Fruit fly (Drosophila melanogaster) whole organism, pupa: Measurements from ENCODE around the gene abs.

Experiments
- CG10348 ChIP-seq: fragments of 200-800 bp; sonication (Bioruptor generic); IDR thresholded peaks from 2 replicates; pipeline ENCODE4 v1.3.6; 2022; ENCODE audit warnings: missing biosample characterization, missing genetic modification characterization
- CG12605 ChIP-seq: fragments of 200-800 bp; sonication (Bioruptor generic); IDR thresholded peaks from 2 replicates; pipeline ENCODE4 v1.3.6; 2022; ENCODE audit warnings: missing biosample characterization, missing genetic modification characterization
- CG13204 ChIP-seq: fragments of 200-800 bp; sonication (Bioruptor generic); optimal IDR thresholded peaks from 2 replicates; lab custom pipeline; 2018; ENCODE audit warnings: missing biosample characterization, mild to moderate bottlenecking, missing genetic modification characterization, moderate library complexity
- CG14655 ChIP-seq: fragments of 200-800 bp; sonication (Bioruptor generic); optimal IDR thresholded peaks from 3 replicates; lab custom pipeline; 2017; ENCODE audit warnings: mild to moderate bottlenecking, missing biosample characterization, missing genetic modification reagents, missing genetic modification characterization
- CG15710 ChIP-seq: fragments of 200-800 bp; sonication (Bioruptor generic); optimal IDR thresholded peaks from 2 replicates; lab custom pipeline; 2018; ENCODE audit warnings: missing biosample characterization, mild to moderate bottlenecking, missing genetic modification characterization, moderate library complexity
- CG17806 ChIP-seq: fragments of 200-800 bp; sonication (Bioruptor generic); optimal IDR thresholded peaks from 2 replicates; lab custom pipeline; 2018; ENCODE audit warnings: missing biosample characterization, mild to moderate bottlenecking, missing genetic modification characterization, moderate library complexity
- CG32121 ChIP-seq: fragments of 200-800 bp; sonication (Bioruptor generic); IDR thresholded peaks from 2 replicates; pipeline ENCODE4 v1.3.6; 2022; ENCODE audit warnings: missing biosample characterization, missing genetic modification characterization
- CG34367 ChIP-seq: fragments of 200-800 bp; sonication (Bioruptor generic); optimal IDR thresholded peaks from 2 replicates; lab custom pipeline; 2018; ENCODE audit warnings: missing biosample characterization, mild to moderate bottlenecking, missing genetic modification characterization
- CG4496 ChIP-seq: fragments of 200-800 bp; sonication (Bioruptor generic); IDR thresholded peaks from 3 replicates; pipeline ENCODE4 v1.3.6; 2022; ENCODE audit warnings: missing biosample characterization, missing genetic modification characterization
- CG8159 ChIP-seq: fragments of 200-800 bp; sonication (Bioruptor generic); optimal IDR thresholded peaks from 3 replicates; lab custom pipeline; 2018; ENCODE audit warnings: missing biosample characterization, mild to moderate bottlenecking, missing genetic modification characterization, moderate library complexity
- CG8301 ChIP-seq: fragments of 200-800 bp; sonication (Bioruptor generic); optimal IDR thresholded peaks from 2 replicates; lab custom pipeline; 2018; ENCODE audit warnings: missing biosample characterization, mild to moderate bottlenecking, missing genetic modification characterization
- CG9948 ChIP-seq: fragments of 200-800 bp; sonication (Bioruptor generic); optimal IDR thresholded peaks from 2 replicates; lab custom pipeline; 2018; ENCODE audit warnings: missing biosample characterization, mild to moderate bottlenecking, missing genetic modification characterization, moderate library complexity
- D1 ChIP-seq: fragments of 200-800 bp; sonication (Bioruptor generic); optimal IDR thresholded peaks from 2 replicates; lab custom pipeline; 2018; ENCODE audit warnings: missing biosample characterization, mild to moderate bottlenecking, missing genetic modification characterization, moderate library complexity
- EcR ChIP-seq: fragments of 200-800 bp; sonication (Bioruptor generic); optimal IDR thresholded peaks from 3 replicates; lab custom pipeline; 2019; ENCODE audit warnings: missing biosample characterization, missing genetic modification characterization, mild to moderate bottlenecking, moderate library complexity, missing genetic modification reagents
- Ets98B ChIP-seq: fragments of 200-800 bp; sonication (Bioruptor generic); IDR thresholded peaks from 2 replicates; pipeline ENCODE4 v1.3.6; 2022; ENCODE audit warnings: missing biosample characterization, missing genetic modification characterization
- Pif1A ChIP-seq: fragments of 200-800 bp; sonication (Bioruptor generic); optimal IDR thresholded peaks from 3 replicates; lab custom pipeline; 2016; ENCODE audit warnings: missing biosample characterization, missing genetic modification characterization
- Pif1B ChIP-seq: fragments of 200-800 bp; sonication (Bioruptor generic); optimal IDR thresholded peaks from 3 replicates; lab custom pipeline; 2016; ENCODE audit warnings: missing biosample characterization, missing genetic modification characterization
- Snoo ChIP-seq: fragments of 200-800 bp; sonication (Bioruptor generic); optimal IDR thresholded peaks from 3 replicates; lab custom pipeline; 2017; ENCODE audit warnings: missing biosample characterization, mild to moderate bottlenecking, missing genetic modification characterization, inconsistent platforms
- fd96Ca ChIP-seq: fragments of 200-800 bp; sonication (Bioruptor generic); IDR thresholded peaks from 3 replicates; pipeline ENCODE4 v1.3.6; 2022; ENCODE audit warnings: missing biosample characterization, missing genetic modification characterization
- gl ChIP-seq: fragments of 200-800 bp; sonication (Bioruptor generic); optimal IDR thresholded peaks from 2 replicates; lab custom pipeline; 2018; ENCODE audit warnings: missing biosample characterization, mild to moderate bottlenecking, missing genetic modification characterization
- rn ChIP-seq: fragments of 200-800 bp; sonication (Bioruptor generic); IDR thresholded peaks from 2 replicates; pipeline ENCODE4 v1.3.6; 2022; ENCODE audit warnings: missing biosample characterization, missing genetic modification characterization

abs gene

DNA sequence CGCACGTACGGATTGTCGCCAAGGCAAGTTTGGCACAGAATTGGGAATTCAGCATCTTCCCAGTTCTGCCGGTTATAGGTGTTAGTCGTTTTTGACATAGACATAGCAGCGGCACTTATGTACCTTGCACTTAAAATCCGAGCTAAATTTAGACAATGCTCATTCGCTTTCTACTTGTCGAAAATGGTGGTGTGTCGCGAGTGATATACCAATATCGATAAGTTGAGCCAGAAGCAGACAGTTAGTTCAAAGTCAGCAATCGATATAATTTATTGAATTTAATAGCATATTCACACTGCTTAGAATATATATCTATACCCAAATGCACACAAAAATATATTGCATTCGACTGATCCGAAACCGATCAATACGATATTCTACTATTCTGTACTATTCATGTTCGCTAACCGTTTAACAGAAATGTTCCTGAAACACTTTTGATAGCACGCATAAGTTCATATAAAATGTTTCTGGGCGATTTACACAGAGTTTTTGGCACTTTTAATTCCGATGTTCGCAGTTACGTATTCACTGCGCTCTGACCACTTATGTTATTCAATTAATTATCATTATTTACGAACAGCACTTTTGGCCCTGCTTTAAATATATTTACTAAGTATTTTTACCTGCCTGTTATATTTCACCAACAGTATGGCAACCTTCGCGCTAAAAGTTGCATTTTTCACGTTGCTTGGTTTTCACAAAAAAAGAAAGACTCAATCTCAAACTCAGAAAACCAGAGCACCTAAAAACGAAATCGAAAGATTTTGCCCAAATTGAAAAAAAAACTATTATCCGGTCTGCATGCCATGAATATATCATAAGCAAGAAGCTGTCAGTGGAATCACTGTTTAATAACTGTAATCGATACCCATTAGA is 469 bp upstream of the abs start, which contains the start of gene CG14641:
TSS of gene CG14641 (minus strand) at position 204 of the 879 bp plus-strand sequence.
- no peak for TF ChIP-seq Ets98B (GFP tag; lab: Robert Waterston, UW)
- TF ChIP-seq CG12605 (GFP tag; lab: Robert Waterston, UW), result no peak
- no peak for TF ChIP-seq CG13204
- no peak for TF ChIP-seq fd96Ca (GFP tag; lab: Robert Waterston, UW)
- TF ChIP-seq CG15710 (tag; lab: Kevin White, UChicago), result peak; percentile 6
- TF ChIP-seq CG34367 (tag; lab: Kevin White, UChicago), result no peak
- TF ChIP-seq CG8159 (tag; lab: Kevin White, UChicago), result peak; percentile 1

dm6 chr3R:4234991-4235553 is 2.2 kb downstream of the abs start, which contains the start of gene Gel:
Gene Gel, plus strand, starts transcription at chr3R:4235217.
- no peak for TF ChIP-seq CG15710 (tag; lab: Kevin White, UChicago)
- TF ChIP-seq CG32121 (GFP tag; lab: Robert Waterston, UW), result no peak
- no peak for TF ChIP-seq CG8301
- TF ChIP-seq CG4496 (GFP tag; lab: Robert Waterston, UW), result no peak
- TF ChIP-seq D1 (tag; lab: Kevin White, UChicago), result no peak
- no peak for TF ChIP-seq CG10348

DNA sequence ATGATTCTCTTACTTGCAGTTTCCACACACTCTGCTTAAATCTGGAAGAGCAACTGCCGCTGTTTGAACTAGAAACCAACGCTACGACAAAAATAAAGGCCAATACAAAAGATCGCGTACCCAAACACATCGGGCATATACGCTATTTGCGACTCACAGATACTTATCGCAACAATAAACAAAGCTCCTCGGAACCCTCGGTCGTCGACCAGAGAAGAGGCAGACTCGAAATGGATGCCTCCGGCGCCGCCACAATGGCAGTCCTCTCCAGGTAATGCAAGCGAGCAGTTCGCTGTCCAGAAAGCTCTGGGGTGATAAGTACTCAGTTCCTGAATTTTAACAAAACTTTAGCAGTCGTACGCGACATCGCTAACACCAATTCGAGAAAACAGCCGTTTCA is 3.7 kb downstream of the abs start:
- TF ChIP-seq Pif1B (GFP tag; lab: Kevin White, UChicago) (peak; percentile 38), D1 (tag; lab: Kevin White, UChicago) (no peak), CG14655 (GFP tag; lab: Kevin White, UChicago) (no peak), CG34367 (tag; lab: Kevin White, UChicago) (no peak), gl (tag; lab: Kevin White, UChicago) (peak; percentile 38), CG12605 (GFP tag; lab: Robert Waterston, UW) (0 out of 2 replicates have a peak, but pooled peaks have one; percentile 24), Ets98B (GFP tag; lab: Robert Waterston, UW) (peak; percentile 48), Snoo (tag; lab: Kevin White, UChicago) (no peak), CG10348 (no peak), CG17806 (tag; lab: Kevin White, UChicago) (no peak), CG8159 (tag; lab: Kevin White, UChicago) (no peak), CG9948 (no peak), Pif1A (no peak), EcR (GFP tag; lab: Kevin White, UChicago) (peak; percentile 94), fd96Ca (GFP tag; lab: Robert Waterston, UW) (peak; percentile 11; the same call in 1 of the 3 replicates), CG4496 (GFP tag; lab: Robert Waterston, UW) (0 out of 3 replicates have a peak, but pooled peaks have one; percentile 42), CG15710 (tag; lab: Kevin White, UChicago) (no peak), CG32121 (GFP tag; lab: Robert Waterston, UW) (no peak), CG13204 (no peak), CG8301 (no peak), rn (GFP tag; lab: Robert Waterston, UW) (no peak)
- TF ChIP-seq, all 21 proteins: peak for 7

DNA sequence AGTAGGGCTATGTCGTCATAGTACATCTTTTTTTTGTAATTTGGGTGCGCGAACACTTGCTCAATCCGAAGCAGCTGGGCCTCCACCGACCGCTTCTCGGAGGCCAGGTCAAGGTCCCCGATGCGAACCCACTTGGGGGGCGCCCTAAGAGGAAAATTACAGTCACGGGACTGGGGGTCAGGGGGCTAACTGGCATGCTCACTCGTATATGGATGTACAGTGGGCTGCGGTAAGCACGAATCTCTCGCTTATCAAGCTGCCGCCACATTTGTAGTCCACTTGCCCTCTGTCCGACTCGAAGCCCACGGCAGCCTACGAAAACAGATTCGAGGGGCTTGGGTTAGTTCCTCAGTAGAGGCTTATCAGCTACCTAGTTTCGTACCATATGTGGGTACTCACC is 8.9 kb downstream of the abs start:
- TF ChIP-seq Pif1B (GFP tag; lab: Kevin White, UChicago), result no peak
- no peak for TF ChIP-seq CG32121 (GFP tag; lab: Robert Waterston, UW)
- TF ChIP-seq Ets98B (GFP tag; lab: Robert Waterston, UW), result no peak
- TF ChIP-seq CG10348, result no peak
- no peak for TF ChIP-seq rn (GFP tag; lab: Robert Waterston, UW)
- no peak for TF ChIP-seq CG34367 (tag; lab: Kevin White, UChicago)
- no peak for TF ChIP-seq gl (tag; lab: Kevin White, UChicago)
- TF ChIP-seq Pif1A, result no peak
- TF ChIP-seq CG4496 (GFP tag; lab: Robert Waterston, UW), result no peak
- TF ChIP-seq CG9948, result no peak
- no peak for TF ChIP-seq CG15710 (tag; lab: Kevin White, UChicago)
- no peak for TF ChIP-seq EcR (GFP tag; lab: Kevin White, UChicago)
- no peak for TF ChIP-seq CG8301
- no peak for TF ChIP-seq Snoo (tag; lab: Kevin White, UChicago)
- TF ChIP-seq CG13204, result no peak
- no peak for TF ChIP-seq D1 (tag; lab: Kevin White, UChicago)

DNA sequence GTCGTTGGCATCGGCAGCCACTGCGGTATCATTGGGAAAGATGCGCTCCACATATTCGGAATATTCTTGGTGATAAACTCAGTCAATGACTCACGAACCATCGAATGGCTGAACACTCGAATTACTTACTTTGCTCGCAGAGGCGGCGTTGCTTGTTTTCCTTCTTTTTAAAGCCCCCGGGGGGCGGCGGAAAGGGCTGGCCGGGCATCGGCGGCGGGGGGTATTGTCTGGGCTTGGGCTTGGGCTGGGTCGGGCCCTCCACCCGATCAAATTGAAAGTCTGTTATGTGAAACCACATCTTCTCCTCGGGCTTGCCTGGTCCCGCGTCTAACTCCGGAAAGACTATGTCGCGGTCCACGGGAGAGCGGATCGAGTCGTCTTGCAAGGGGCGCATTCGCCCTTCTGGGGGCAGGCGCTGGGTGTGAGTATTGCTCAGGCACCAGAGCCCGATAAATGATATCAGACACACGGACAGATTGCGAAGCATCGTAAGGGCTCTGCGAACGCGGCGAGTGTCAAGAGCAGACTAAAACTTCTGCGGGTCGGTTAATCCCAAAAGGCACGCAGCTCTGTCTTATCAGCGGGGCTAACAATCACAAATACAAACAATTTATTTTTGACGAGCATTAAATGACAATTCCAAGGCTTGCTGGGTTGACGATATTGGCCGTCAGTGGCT is 9.5 kb downstream of the abs start, which contains the start of gene CG14642:
TSS of gene CG14642 (minus strand) at position 509 of the 679 bp plus-strand sequence.
- TF ChIP-seq CG9948 (no peak), CG8301 (no peak), fd96Ca (GFP tag; lab: Robert Waterston, UW) (no peak), CG15710 (tag; lab: Kevin White, UChicago) (no peak), D1 (tag; lab: Kevin White, UChicago) (no peak), CG32121 (GFP tag; lab: Robert Waterston, UW) (no peak), CG34367 (tag; lab: Kevin White, UChicago) (no peak), CG17806 (tag; lab: Kevin White, UChicago) (no peak)
